Worm (Caenorhabditis elegans): Measurements from ENCODE around the gene sdn-1.
A peak's percentile ranks its signal among the peaks of the same experiment; 100 is the strongest.

sdn-1 gene

DNA sequence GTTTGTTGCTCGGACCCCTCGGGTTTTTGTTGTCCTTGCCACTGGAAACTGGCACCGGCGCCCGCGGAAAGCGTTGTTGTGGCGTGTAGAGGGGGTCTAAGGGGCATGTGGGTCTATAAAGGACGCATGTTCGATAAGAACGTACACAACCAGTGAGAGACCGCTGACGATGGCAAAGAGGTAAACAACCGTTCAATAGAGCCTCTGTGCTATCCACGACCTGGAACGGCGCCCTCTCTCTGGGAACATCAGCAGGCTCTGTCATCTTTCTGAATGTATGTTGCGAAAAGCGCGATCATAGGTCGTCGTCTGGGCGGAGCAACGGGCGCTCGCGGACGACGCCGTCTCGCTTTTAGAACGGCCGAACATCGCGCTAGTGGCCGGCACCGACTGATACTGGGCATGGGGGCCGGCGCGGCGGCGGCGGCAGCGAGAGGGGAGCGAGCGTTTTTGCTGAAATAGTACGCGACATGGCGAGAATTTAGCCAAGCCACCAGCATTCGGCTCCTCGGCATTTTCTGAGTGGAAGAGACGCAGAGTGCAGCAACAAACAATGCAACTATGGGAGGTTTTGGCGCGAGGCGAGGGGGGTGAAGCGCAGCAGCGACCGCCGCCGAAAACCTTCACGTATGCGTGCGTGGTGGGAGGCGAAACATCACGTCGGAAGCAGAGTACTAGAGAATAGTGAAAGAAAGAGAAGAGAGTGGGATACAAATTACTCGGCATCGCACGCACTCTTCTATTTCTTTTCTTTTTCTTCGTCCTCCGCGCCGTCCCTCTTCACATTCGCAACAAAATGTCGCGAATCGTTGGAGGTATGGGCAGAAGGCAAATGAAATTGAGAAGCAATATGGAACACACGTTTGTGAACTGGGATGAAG, 44.2 kb upstream of the sdn-1 start (continued):
- TF ChIP-seq fkh-10 (GFP tag; optimal IDR thresholded peaks at IDR 0.05) (peak; percentile 86), nhr-71 (tag; optimal IDR thresholded peaks at IDR 0.05) (peak; percentile 89), pax-3 (tag; optimal IDR thresholded peaks at IDR 0.05) (peak; percentile 24), ceh-82 (tag; optimal IDR thresholded peaks at IDR 0.05) (peak; percentile 20 to 88 (median 58)), efl-3 (GFP tag; optimal IDR thresholded peaks at IDR 0.05) (no peak), pag-3 (tag; optimal IDR thresholded peaks at IDR 0.05; ENCODE audit: borderline replicate concordance, insufficient read depth) (peak; percentile 45), egl-13 (tag; optimal IDR thresholded peaks at IDR 0.05) (peak; percentile 83), blmp-1 (tag; optimal IDR thresholded peaks at IDR 0.05) (peak; percentile 94), fkh-4 (tag; optimal IDR thresholded peaks at IDR 0.05; ENCODE audit: borderline replicate concordance) (peak; percentile 29), C04F5.9 (tag; optimal IDR thresholded peaks at IDR 0.05) (no peak), snu-23 (GFP tag; optimal IDR thresholded peaks at IDR 0.05) (peak; percentile 86), lir-3 (tag; optimal IDR thresholded peaks at IDR 0.05; ENCODE audit: poor library complexity) (no peak), C16A3.4 (tag; optimal IDR thresholded peaks at IDR 0.05) (peak; percentile 60), lin-35 (GFP tag; optimal IDR thresholded peaks at IDR 0.05) (peak; percentile 43 to 57), snpc-4 (tag; optimal IDR thresholded peaks at IDR 0.05) (peak; percentile 41), nhr-77 (tag; optimal IDR thresholded peaks at IDR 0.05) (peak; percentile 76), mdl-1 (tag; optimal IDR thresholded peaks at IDR 0.05) (peak in 1 of 2 experiments; percentile 84), ztf-11 (tag; optimal IDR thresholded peaks at IDR 0.05) (peak in 1 of 2 experiments; percentile 41), mep-1 (tag; optimal IDR thresholded peaks at IDR 0.05) (peak; percentile 83), fkh-8 (tag; optimal IDR thresholded peaks at IDR 0.05) (peak; percentile 92), egl-27 (tag; optimal IDR thresholded peaks at IDR 0.05) (peak; percentile 53 to 62), mef-2 (tag; optimal IDR thresholded peaks at IDR 0.05) (no peak), lsy-2 (tag; optimal IDR thresholded peaks at IDR 0.05) (peak; percentile 54 to 72), ceh-8 (GFP tag; optimal IDR thresholded peaks at IDR 0.05) (peak; percentile 78), dsc-1 (tag; optimal IDR thresholded peaks at IDR 0.05) (peak; percentile 62), nhr-90 (tag; optimal IDR thresholded peaks at IDR 0.05; ENCODE audit: poor library complexity) (peak; percentile 54), elt-2 (tag; optimal IDR thresholded peaks at IDR 0.05) (peak; percentile 63), hlh-17 (GFP tag; optimal IDR thresholded peaks at IDR 0.05; ENCODE audit: borderline replicate concordance) (no peak), swsn-7 (tag; optimal IDR thresholded peaks at IDR 0.05) (peak; percentile 78), lin-13 (GFP tag; optimal IDR thresholded peaks at IDR 0.05) (peak; percentile 14), xbp-1 (tag; optimal IDR thresholded peaks at IDR 0.05) (peak; percentile 78), jun-1 (tag; optimal IDR thresholded peaks at IDR 0.05) (peak; percentile 72), unc-86 (tag; optimal IDR thresholded peaks at IDR 0.05) (peak; percentile 72), dpl-1 (GFP tag; optimal IDR thresholded peaks at IDR 0.05) (peak; percentile 13 to 46 (median 28)), lin-14 (GFP tag; optimal IDR thresholded peaks at IDR 0.05) (peak; percentile 98), nhr-85 (tag) (peak; percentile 76), zag-1 (tag; optimal IDR thresholded peaks at IDR 0.05) (no peak), nhr-20 (tag; optimal IDR thresholded peaks at IDR 0.05) (peak; percentile 90), elt-3 (tag; optimal IDR thresholded peaks at IDR 0.05) (no peak), pqm-1 (tag; optimal IDR thresholded peaks at IDR 0.05) (no peak), unc-130 (tag; optimal IDR thresholded peaks at IDR 0.05) (peak; percentile 35), skn-1 (tag; optimal IDR thresholded peaks at IDR 0.05) (peak; percentile 41), fos-1 (tag; optimal IDR thresholded peaks at IDR 0.05) (peak; percentile 54), irx-1 (tag; optimal IDR thresholded peaks at IDR 0.05) (peak; percentile 78)

Measured in whole organism, L1 larva.